In the genomic region with DNA sequence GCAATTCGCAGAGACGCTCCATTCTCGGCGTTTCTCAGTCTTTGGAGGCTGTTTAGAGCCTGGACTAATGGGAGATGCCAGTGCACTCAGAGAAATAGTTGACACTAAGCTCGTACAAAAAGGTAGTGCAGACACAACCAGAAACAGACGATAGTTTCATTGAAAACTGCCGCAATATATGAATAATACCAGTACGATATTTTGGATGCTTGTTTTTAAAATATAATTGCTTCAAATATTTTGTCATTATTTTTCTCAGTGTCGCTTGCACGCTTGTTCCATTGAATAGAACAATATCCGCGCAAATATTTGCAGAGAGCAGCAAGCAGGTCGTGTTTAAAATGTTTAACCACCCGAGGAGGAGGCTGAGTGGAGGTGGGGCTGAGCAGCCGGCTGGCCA, we compare ENCODE assay signal across 3 fruit fly cellular contexts.
TF ChIP-seq lines count a peak whose summit lies in the region.

No protein-coding gene starts in this region.

- TF ChIP-seq CTCF in whole organism, embryonic (GFP tag; optimal IDR thresholded peaks at IDR 0.05; lab: Kevin White, UChicago) = no peak

TF ChIP-seq in whole organism, embryonic, 481 proteins besides CTCF, POLR2A, EP300 and RAD21:
- 0 out of 3 replicates have a peak, but pooled peaks have one; percentile 40 for TF ChIP-seq zfh1 (GFP tag; IDR thresholded peaks at IDR 0.05; lab: Robert Waterston, UW)
- TF ChIP-seq dmrt11E (tag; optimal IDR thresholded peaks at IDR 0.05; lab: Kevin White, UChicago) = peak; percentile 29
- TF ChIP-seq bsh (GFP tag; optimal IDR thresholded peaks at IDR 0.05; lab: Kevin White, UChicago) = peak in 1 of 2 experiments; percentile 21
- TF ChIP-seq CG1603 (tag; optimal IDR thresholded peaks at IDR 0.05; lab: Kevin White, UChicago) = peak; percentile 36
- TF ChIP-seq sisA (GFP tag; IDR thresholded peaks at IDR 0.05; lab: Robert Waterston, UW) = 0 out of 2 replicates have a peak, but pooled peaks have one; percentile 3
- peak; percentile 15 for TF ChIP-seq gem (tag; optimal IDR thresholded peaks at IDR 0.05; lab: Kevin White, UChicago)
- TF ChIP-seq chif (GFP tag; optimal IDR thresholded peaks at IDR 0.05; lab: Kevin White, UChicago) = peak in 1 of 2 experiments; percentile 13
- no peak for TF ChIP-seq Abd-B (GFP tag; optimal IDR thresholded peaks at IDR 0.05; lab: Kevin White, UChicago)
- peak; percentile 3 for TF ChIP-seq az2 (GFP tag; optimal IDR thresholded peaks at IDR 0.05; lab: Kevin White, UChicago)
- TF ChIP-seq cad (GFP tag; optimal IDR thresholded peaks at IDR 0.05; lab: Kevin White, UChicago) = no peak
- no peak for TF ChIP-seq lola (GFP tag; optimal IDR thresholded peaks at IDR 0.05; lab: Kevin White, UChicago)
- no peak for TF ChIP-seq Hr39 (optimal IDR thresholded peaks at IDR 0.05; lab: Kevin White, UChicago)
- no peak for TF ChIP-seq gro (GFP tag; optimal IDR thresholded peaks at IDR 0.05; lab: Kevin White, UChicago)
- TF ChIP-seq ap (GFP tag; IDR thresholded peaks at IDR 0.05; lab: Robert Waterston, UW) = no peak
- TF ChIP-seq CG4730 (GFP tag; IDR thresholded peaks at IDR 0.05; lab: Robert Waterston, UW) = no peak
- no peak for TF ChIP-seq ken (GFP tag; IDR thresholded peaks at IDR 0.05; lab: Robert Waterston, UW)
- TF ChIP-seq Med (GFP tag; lab: Kevin White, UChicago) = peak; percentile 24
- 0 out of 3 replicates have a peak, but pooled peaks have one; percentile 33 for TF ChIP-seq row (GFP tag; IDR thresholded peaks at IDR 0.05; lab: Robert Waterston, UW)
- no peak for TF ChIP-seq Sry-β (GFP tag; optimal IDR thresholded peaks at IDR 0.05; lab: Kevin White, UChicago)
- peak; percentile 0 for TF ChIP-seq zf30C (GFP tag; optimal IDR thresholded peaks at IDR 0.05; lab: Kevin White, UChicago)

TF ChIP-seq in whole organism, prepupa, 60 proteins besides CTCF, POLR2A, EP300 and RAD21 (continues in another document):
- TF ChIP-seq CG8119 (GFP tag; IDR thresholded peaks at IDR 0.05; lab: Robert Waterston, UW) (peak; percentile 41; the same call in 1 of the 3 replicates), net (GFP tag; optimal IDR thresholded peaks at IDR 0.05; lab: Kevin White, UChicago) (no peak), OdsH (GFP tag; optimal IDR thresholded peaks at IDR 0.05; lab: Kevin White, UChicago) (peak; percentile 19), Eip78C (GFP tag; lab: Kevin White, UChicago) (peak; percentile 87), CG32006 (GFP tag; optimal IDR thresholded peaks at IDR 0.05; lab: Kevin White, UChicago) (peak; percentile 55), eg (GFP tag; IDR thresholded peaks at IDR 0.05; lab: Robert Waterston, UW) (no peak), Sox14 (GFP tag; optimal IDR thresholded peaks at IDR 0.05; lab: Kevin White, UChicago) (peak; percentile 20), cyc (GFP tag; optimal IDR thresholded peaks at IDR 0.05; lab: Kevin White, UChicago) (peak; percentile 17), vri (GFP tag; optimal IDR thresholded peaks at IDR 0.05; lab: Kevin White, UChicago) (no peak), Blimp-1 (GFP tag; optimal IDR thresholded peaks at IDR 0.05; lab: Kevin White, UChicago) (no peak), CG6276 (GFP tag; optimal IDR thresholded peaks at IDR 0.05; lab: Kevin White, UChicago) (no peak), Hr39 (GFP tag; optimal IDR thresholded peaks at IDR 0.05; lab: Kevin White, UChicago) (peak; percentile 22), CG6808 (GFP tag; optimal IDR thresholded peaks at IDR 0.05; lab: Kevin White, UChicago) (no peak), Gug (GFP tag; IDR thresholded peaks at IDR 0.05; lab: Robert Waterston, UW) (no peak; the same call in 1 of the 2 replicates), acj6 (GFP tag; optimal IDR thresholded peaks at IDR 0.05; lab: Kevin White, UChicago) (peak; percentile 14), CG10631 (GFP tag; optimal IDR thresholded peaks at IDR 0.05; lab: Kevin White, UChicago) (peak; percentile 20), Ets96B (tag; optimal IDR thresholded peaks at IDR 0.05; lab: Kevin White, UChicago) (peak; percentile 39), esn (GFP tag; optimal IDR thresholded peaks at IDR 0.05; lab: Kevin White, UChicago) (peak; percentile 10), Hr4 (GFP tag; optimal IDR thresholded peaks at IDR 0.05; lab: Kevin White, UChicago) (peak; percentile 34), Eip75B (GFP tag; optimal IDR thresholded peaks at IDR 0.05; lab: Kevin White, UChicago) (peak; percentile 22), CG1621 (tag; optimal IDR thresholded peaks at IDR 0.05; lab: Kevin White, UChicago) (no peak), CG6792 (GFP tag; optimal IDR thresholded peaks at IDR 0.05; lab: Kevin White, UChicago) (no peak), CG15336 (GFP tag; IDR thresholded peaks at IDR 0.05; lab: Robert Waterston, UW) (peak; percentile 41), CG34406 (GFP tag; optimal IDR thresholded peaks at IDR 0.05; lab: Kevin White, UChicago) (no peak), Sox102F (GFP tag; optimal IDR thresholded peaks at IDR 0.05; lab: Kevin White, UChicago) (no peak), Ets21C (GFP tag; optimal IDR thresholded peaks at IDR 0.05; lab: Kevin White, UChicago) (no peak), CG6163 (GFP tag; IDR thresholded peaks at IDR 0.05; lab: Robert Waterston, UW) (peak; percentile 67), spab (GFP tag; optimal IDR thresholded peaks at IDR 0.05; lab: Kevin White, UChicago) (no peak), achi (GFP tag; optimal IDR thresholded peaks at IDR 0.05; lab: Kevin White, UChicago) (peak; percentile 45), CG3919 (GFP tag; optimal IDR thresholded peaks at IDR 0.05; lab: Kevin White, UChicago) (peak; percentile 32), Met (GFP tag; optimal IDR thresholded peaks at IDR 0.05; lab: Kevin White, UChicago) (peak; percentile 2), svp (GFP tag; lab: Kevin White, UChicago) (no peak), pdm3 (GFP tag; optimal IDR thresholded peaks at IDR 0.05; lab: Kevin White, UChicago) (peak; percentile 24), CG11902 (GFP tag; optimal IDR thresholded peaks at IDR 0.05; lab: Kevin White, UChicago) (no peak), topi (GFP tag; optimal IDR thresholded peaks at IDR 0.05; lab: Kevin White, UChicago) (peak; percentile 14)

TF ChIP-seq in whole organism, pupa, 21 proteins besides CTCF, POLR2A, EP300 and RAD21:
- TF ChIP-seq CG34367 (tag; optimal IDR thresholded peaks at IDR 0.05; lab: Kevin White, UChicago) = no peak
- peak; percentile 33 for TF ChIP-seq CG17806 (tag; optimal IDR thresholded peaks at IDR 0.05; lab: Kevin White, UChicago)
- TF ChIP-seq CG10348 (GFP tag; IDR thresholded peaks at IDR 0.05; lab: Robert Waterston, UW) = no peak
- no peak for TF ChIP-seq Snoo (tag; optimal IDR thresholded peaks at IDR 0.05; lab: Kevin White, UChicago)
- no peak for TF ChIP-seq gl (tag; optimal IDR thresholded peaks at IDR 0.05; lab: Kevin White, UChicago)
- no peak for TF ChIP-seq EcR (GFP tag; optimal IDR thresholded peaks at IDR 0.05; lab: Kevin White, UChicago)
- peak; percentile 54 for TF ChIP-seq CG9948 (tag; optimal IDR thresholded peaks at IDR 0.05; lab: Kevin White, UChicago)
- no peak for TF ChIP-seq rn (GFP tag; IDR thresholded peaks at IDR 0.05; lab: Robert Waterston, UW)
- TF ChIP-seq CG12605 (GFP tag; IDR thresholded peaks at IDR 0.05; lab: Robert Waterston, UW) = no peak
- no peak for TF ChIP-seq CG4496 (GFP tag; IDR thresholded peaks at IDR 0.05; lab: Robert Waterston, UW)
- TF ChIP-seq fd96Ca (GFP tag; IDR thresholded peaks at IDR 0.05; lab: Robert Waterston, UW) = peak; percentile 58; the same call in 1 of the 3 replicates
- TF ChIP-seq Pif1B (GFP tag; optimal IDR thresholded peaks at IDR 0.05; lab: Kevin White, UChicago) = peak; percentile 23
- TF ChIP-seq CG14655 (GFP tag; optimal IDR thresholded peaks at IDR 0.05; lab: Kevin White, UChicago) = peak; percentile 69
- no peak for TF ChIP-seq D1 (tag; optimal IDR thresholded peaks at IDR 0.05; lab: Kevin White, UChicago)
- peak; percentile 66 for TF ChIP-seq CG8301 (tag; optimal IDR thresholded peaks at IDR 0.05; lab: Kevin White, UChicago)
- peak; percentile 22 for TF ChIP-seq CG8159 (tag; optimal IDR thresholded peaks at IDR 0.05; lab: Kevin White, UChicago)
- TF ChIP-seq Pif1A (GFP tag; optimal IDR thresholded peaks at IDR 0.05; lab: Kevin White, UChicago) = peak; percentile 11
- no peak for TF ChIP-seq CG32121 (GFP tag; IDR thresholded peaks at IDR 0.05; lab: Robert Waterston, UW)
- no peak for TF ChIP-seq CG13204 (GFP tag; optimal IDR thresholded peaks at IDR 0.05; lab: Kevin White, UChicago)
- peak; percentile 5 for TF ChIP-seq CG15710 (tag; optimal IDR thresholded peaks at IDR 0.05; lab: Kevin White, UChicago)
- no peak for TF ChIP-seq Ets98B (GFP tag; IDR thresholded peaks at IDR 0.05; lab: Robert Waterston, UW)
